Fruit fly (Drosophila melanogaster): ENCODE measurements around the gene sc.

DNA sequence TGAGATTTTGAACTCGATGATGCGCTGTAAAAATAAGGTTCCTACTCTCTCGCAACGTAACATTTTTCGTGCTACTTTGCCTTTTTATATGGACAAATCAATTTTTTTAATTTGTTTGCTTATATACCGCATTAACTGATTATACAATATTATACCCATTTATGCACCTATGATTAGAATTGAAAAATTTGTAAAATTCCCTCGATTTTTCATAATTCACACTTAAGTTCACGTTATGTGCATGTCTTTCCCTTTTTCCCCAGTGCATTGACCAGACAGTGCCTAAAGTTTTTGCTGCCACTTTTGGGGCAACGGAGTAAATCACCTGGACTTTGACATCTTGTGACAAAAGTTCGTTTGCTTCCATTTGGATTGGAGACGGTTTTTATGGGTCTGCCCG is 5.4 kb upstream of the sc start:
- TF ChIP-seq CG11902 (GFP tag; optimal IDR thresholded peaks at IDR 0.05) (no peak), CG11294 (GFP tag; IDR thresholded peaks at IDR 0.05) (no peak), Eip78C (GFP tag) (peak; percentile 21)
